Fruit fly (Drosophila melanogaster) whole organism, embryonic: ENCODE results near the gene Agpat4.

Source experiments
- Awh ChIP-seq: fragments of 200-800 bp; sonication (Bioruptor generic); IDR thresholded peaks from 2 replicates; pipeline ENCODE4, ENCODE4 v1.3.6; 2022; ENCODE audit warnings: missing biosample characterization, missing genetic modification characterization
- CG10321 ChIP-seq: fragments of 200-800 bp; sonication (Bioruptor generic); IDR thresholded peaks from 2 replicates; pipeline ENCODE4 v1.3.6; 2022; ENCODE audit warnings: missing biosample characterization, missing genetic modification characterization
- CG10543 ChIP-seq: fragments of 200-800 bp; sonication (Bioruptor generic); optimal IDR thresholded peaks from 3 replicates; lab custom pipeline; 2017; ENCODE audit warnings: missing biosample characterization, mild to moderate bottlenecking, missing genetic modification characterization, moderate library complexity
- CG10959 ChIP-seq: fragments of 200-800 bp; sonication (Bioruptor generic); IDR thresholded peaks from 2 replicates; pipeline ENCODE4 v1.3.6; 2022; ENCODE audit warnings: missing biosample characterization, missing genetic modification characterization
- CG11560 ChIP-seq: fragments of 200-800 bp; sonication (Bioruptor generic); IDR thresholded peaks from 3 replicates; pipeline ENCODE4 v1.3.6; 2022; ENCODE audit warnings: missing biosample characterization, missing genetic modification characterization
- CG13123 ChIP-seq: fragments of 200-800 bp; sonication (Bioruptor generic); optimal IDR thresholded peaks from 2 replicates; lab custom pipeline; 2016; ENCODE audit warnings: missing biosample characterization, missing genetic modification characterization
- CG15479 ChIP-seq: fragments of 200-800 bp; sonication (Bioruptor generic); optimal IDR thresholded peaks from 3 replicates; lab custom pipeline; 2019; ENCODE audit warnings: missing biosample characterization, mild to moderate bottlenecking, missing genetic modification characterization, moderate library complexity
- CG15601 ChIP-seq: fragments of 200-800 bp; sonication (Bioruptor generic); optimal IDR thresholded peaks from 3 replicates; lab custom pipeline; 2019; ENCODE audit warnings: missing biosample characterization, mild to moderate bottlenecking, missing genetic modification characterization, moderate library complexity
- CG17328 ChIP-seq: fragments of 200-800 bp; sonication (Bioruptor generic); IDR thresholded peaks from 2 replicates; pipeline ENCODE4 v1.3.6; 2022; ENCODE audit warnings: missing biosample characterization, missing genetic modification characterization
- CG2678 ChIP-seq: fragments of 200-800 bp; sonication (Bioruptor generic); optimal IDR thresholded peaks from 3 replicates; lab custom pipeline; 2019; ENCODE audit warnings: missing biosample characterization, mild to moderate bottlenecking, missing genetic modification characterization, moderate library complexity
- CG5245 ChIP-seq: fragments of 200-800 bp; sonication (Bioruptor generic); optimal IDR thresholded peaks from 3 replicates; lab custom pipeline; 2016; ENCODE audit warnings: missing biosample characterization, missing genetic modification characterization
- CG6813 ChIP-seq: fragments of 200-800 bp; sonication (Bioruptor generic); optimal IDR thresholded peaks from 2 replicates; lab custom pipeline; 2017; ENCODE audit warnings: missing biosample characterization, missing genetic modification characterization, mild to moderate bottlenecking, moderate library complexity, missing genetic modification reagents
- CG8359 ChIP-seq: fragments of 200-800 bp; sonication (Bioruptor generic); optimal IDR thresholded peaks from 2 replicates; lab custom pipeline; 2017; ENCODE audit warnings: missing biosample characterization, mild to moderate bottlenecking, missing genetic modification characterization, borderline replicate concordance
- CG8478 ChIP-seq: fragments of >200 bp; optimal IDR thresholded peaks from 2 replicates; lab custom pipeline; 2018
- Camta ChIP-seq: fragments of 200-800 bp; sonication (Bioruptor generic); optimal IDR thresholded peaks from 2 replicates; lab custom pipeline; 2016; ENCODE audit warnings: missing biosample characterization, missing genetic modification characterization
- Dp ChIP-seq: fragments of 200-800 bp; sonication (Bioruptor generic); optimal IDR thresholded peaks from 2 replicates; lab custom pipeline; 2018; ENCODE audit warnings: missing biosample characterization, mild to moderate bottlenecking, missing genetic modification characterization, moderate library complexity
- Kr ChIP-seq: fragments of 200-800 bp; sonication (Bioruptor generic); optimal IDR thresholded peaks from 2 replicates; lab custom pipeline; 2017; ENCODE audit warnings: missing biosample characterization, mild to moderate bottlenecking, missing genetic modification characterization
- Lim3 ChIP-seq: fragments of 200-800 bp; sonication (Bioruptor generic); IDR thresholded peaks from 2 replicates; pipeline ENCODE4 v1.3.6; 2022; ENCODE audit warnings: missing biosample characterization, missing genetic modification characterization
- MESR4 ChIP-seq: fragments of 200-800 bp; sonication (Bioruptor generic); optimal IDR thresholded peaks from 2 replicates; lab custom pipeline; 2018; ENCODE audit warnings: missing biosample characterization, mild to moderate bottlenecking, missing genetic modification characterization, moderate library complexity
- NK7.1 ChIP-seq: fragments of 200-800 bp; sonication (Bioruptor generic); optimal IDR thresholded peaks from 3 replicates; lab custom pipeline; 2016; ENCODE audit warnings: missing biosample characterization, missing genetic modification characterization
- Poxn ChIP-seq: fragments of 200-800 bp; sonication (Bioruptor generic); IDR thresholded peaks from 2 replicates; pipeline ENCODE4 v1.3.6; 2022; ENCODE audit warnings: missing biosample characterization, missing genetic modification characterization
- Sox100B ChIP-seq: fragments of 200-800 bp; sonication (Bioruptor generic); optimal IDR thresholded peaks from 3 replicates; lab custom pipeline; 2018; ENCODE audit warnings: missing biosample characterization, mild to moderate bottlenecking, missing genetic modification characterization
- Spps ChIP-seq: fragments of 200-800 bp; sonication (Bioruptor generic); optimal IDR thresholded peaks from 2 replicates; lab custom pipeline; 2018; ENCODE audit warnings: missing biosample characterization, mild to moderate bottlenecking, missing genetic modification characterization
- Sry-δ ChIP-seq: fragments of 200-800 bp; sonication (Bioruptor generic); optimal IDR thresholded peaks from 2 replicates; lab custom pipeline; 2016; ENCODE audit warnings: missing biosample characterization, missing genetic modification characterization
- Vsx1 ChIP-seq: fragments of 200-800 bp; sonication (Bioruptor generic); optimal IDR thresholded peaks from 2 replicates; lab custom pipeline; 2017; ENCODE audit warnings: missing biosample characterization, mild to moderate bottlenecking, missing genetic modification characterization, missing genetic modification reagents
- Xbp1 ChIP-seq: fragments of 200-800 bp; sonication (Bioruptor generic); optimal IDR thresholded peaks from 3 replicates; lab custom pipeline; 2016; ENCODE audit warnings: missing biosample characterization, mild to moderate bottlenecking, missing genetic modification characterization
- YL-1 ChIP-seq: fragments of 200-800 bp; sonication (Bioruptor generic); optimal IDR thresholded peaks from 3 replicates; lab custom pipeline; 2017; ENCODE audit warnings: missing biosample characterization, mild to moderate bottlenecking, missing genetic modification characterization
- ato ChIP-seq: fragments of 200-800 bp; sonication (Bioruptor generic); IDR thresholded peaks from 2 replicates; pipeline ENCODE4 v1.3.6; 2022; ENCODE audit warnings: missing biosample characterization, missing genetic modification characterization; ENCODE audit not compliant: partially characterized antibody
- bowl ChIP-seq: fragments of 200-800 bp; sonication (Bioruptor generic); IDR thresholded peaks from 2 replicates; pipeline ENCODE4 v1.3.6; 2022; ENCODE audit warnings: missing biosample characterization, missing genetic modification characterization
- cato ChIP-seq: fragments of 200-800 bp; sonication (Bioruptor generic); optimal IDR thresholded peaks from 2 replicates; lab custom pipeline; 2016; ENCODE audit warnings: missing biosample characterization, missing genetic modification characterization, borderline replicate concordance
- chm ChIP-seq: fragments of 200-800 bp; sonication (Bioruptor generic); IDR thresholded peaks from 2 replicates; pipeline ENCODE4 v1.3.6; 2022; ENCODE audit warnings: missing biosample characterization, missing genetic modification characterization
- chn ChIP-seq: fragments of 200-800 bp; sonication (Bioruptor generic); optimal IDR thresholded peaks from 2 replicates; lab custom pipeline; 2016; ENCODE audit warnings: missing biosample characterization, missing genetic modification characterization
- danr ChIP-seq: fragments of 200-800 bp; sonication (Bioruptor generic); IDR thresholded peaks from 2 replicates; pipeline ENCODE4 v1.3.6; 2022; ENCODE audit warnings: missing biosample characterization, missing genetic modification characterization
- dmrt11E ChIP-seq: fragments of 200-800 bp; sonication (Bioruptor generic); optimal IDR thresholded peaks from 3 replicates; lab custom pipeline; 2018; ENCODE audit warnings: missing biosample characterization, mild to moderate bottlenecking, missing genetic modification characterization, moderate library complexity
- fd102C ChIP-seq: fragments of 200-800 bp; sonication (Bioruptor generic); optimal IDR thresholded peaks from 2 replicates; lab custom pipeline; 2018; ENCODE audit warnings: missing biosample characterization, mild to moderate bottlenecking, missing genetic modification characterization, moderate library complexity
- ftz-f1 ChIP-seq: fragments of 200-800 bp; sonication (Bioruptor generic); optimal IDR thresholded peaks from 2 replicates; lab custom pipeline; 2016; ENCODE audit warnings: missing biosample characterization, missing genetic modification characterization
- gce ChIP-seq: fragments of 200-800 bp; sonication (Bioruptor generic); IDR thresholded peaks from 3 replicates; pipeline ENCODE4 v1.3.6; 2022; ENCODE audit warnings: missing biosample characterization, missing genetic modification characterization
- gcm ChIP-seq: fragments of 200-800 bp; sonication (Bioruptor generic); optimal IDR thresholded peaks from 2 replicates; lab custom pipeline; 2019; ENCODE audit warnings: missing biosample characterization, mild to moderate bottlenecking, missing genetic modification characterization, moderate library complexity
- gem ChIP-seq: fragments of 200-800 bp; sonication (Bioruptor generic); optimal IDR thresholded peaks from 2 replicates; lab custom pipeline; 2019; ENCODE audit warnings: missing biosample characterization, mild to moderate bottlenecking, missing genetic modification characterization, moderate library complexity
- grn ChIP-seq: fragments of 200-800 bp; sonication (Bioruptor generic); optimal IDR thresholded peaks from 3 replicates; lab custom pipeline; 2017; ENCODE audit warnings: missing biosample characterization, missing genetic modification characterization
- ind ChIP-seq: fragments of 200-800 bp; sonication (Bioruptor generic); optimal IDR thresholded peaks from 3 replicates; lab custom pipeline; 2016; ENCODE audit warnings: missing biosample characterization, missing genetic modification characterization
- kni ChIP-seq: fragments of 200-800 bp; sonication (Bioruptor generic); optimal IDR thresholded peaks from 3 replicates; lab custom pipeline; 2017; ENCODE audit warnings: mild to moderate bottlenecking, missing biosample characterization, missing genetic modification reagents, missing genetic modification characterization
- lab ChIP-seq: fragments of 200-800 bp; sonication (Bioruptor generic); optimal IDR thresholded peaks from 3 replicates; lab custom pipeline; 2017; ENCODE audit warnings: missing biosample characterization, missing genetic modification characterization, mild to moderate bottlenecking, moderate library complexity, missing genetic modification reagents
- lilli ChIP-seq: fragments of 200-800 bp; sonication (Bioruptor generic); optimal IDR thresholded peaks from 3 replicates; lab custom pipeline; 2016; ENCODE audit warnings: missing biosample characterization, missing genetic modification characterization
- pfk ChIP-seq: fragments of 200-800 bp; sonication (Bioruptor generic); optimal IDR thresholded peaks from 2 replicates; lab custom pipeline; 2018; ENCODE audit warnings: missing biosample characterization, mild to moderate bottlenecking, missing genetic modification characterization, moderate library complexity
- ttk ChIP-seq: fragments of 200-800 bp; sonication (Bioruptor generic); IDR thresholded peaks from 2 replicates; pipeline ENCODE4 v2.1.2; 2022; ENCODE audit warnings: missing biosample characterization, missing genetic modification characterization
- zen ChIP-seq: fragments of 200-800 bp; sonication (Bioruptor generic); optimal IDR thresholded peaks from 3 replicates; lab custom pipeline; 2018; ENCODE audit warnings: missing biosample characterization, mild to moderate bottlenecking, missing genetic modification characterization, moderate library complexity
- zf30C ChIP-seq: fragments of 200-800 bp; sonication (Bioruptor generic); optimal IDR thresholded peaks from 3 replicates; lab custom pipeline; 2018; ENCODE audit warnings: missing biosample characterization, mild to moderate bottlenecking, missing genetic modification characterization

Gene Agpat4

DNA sequence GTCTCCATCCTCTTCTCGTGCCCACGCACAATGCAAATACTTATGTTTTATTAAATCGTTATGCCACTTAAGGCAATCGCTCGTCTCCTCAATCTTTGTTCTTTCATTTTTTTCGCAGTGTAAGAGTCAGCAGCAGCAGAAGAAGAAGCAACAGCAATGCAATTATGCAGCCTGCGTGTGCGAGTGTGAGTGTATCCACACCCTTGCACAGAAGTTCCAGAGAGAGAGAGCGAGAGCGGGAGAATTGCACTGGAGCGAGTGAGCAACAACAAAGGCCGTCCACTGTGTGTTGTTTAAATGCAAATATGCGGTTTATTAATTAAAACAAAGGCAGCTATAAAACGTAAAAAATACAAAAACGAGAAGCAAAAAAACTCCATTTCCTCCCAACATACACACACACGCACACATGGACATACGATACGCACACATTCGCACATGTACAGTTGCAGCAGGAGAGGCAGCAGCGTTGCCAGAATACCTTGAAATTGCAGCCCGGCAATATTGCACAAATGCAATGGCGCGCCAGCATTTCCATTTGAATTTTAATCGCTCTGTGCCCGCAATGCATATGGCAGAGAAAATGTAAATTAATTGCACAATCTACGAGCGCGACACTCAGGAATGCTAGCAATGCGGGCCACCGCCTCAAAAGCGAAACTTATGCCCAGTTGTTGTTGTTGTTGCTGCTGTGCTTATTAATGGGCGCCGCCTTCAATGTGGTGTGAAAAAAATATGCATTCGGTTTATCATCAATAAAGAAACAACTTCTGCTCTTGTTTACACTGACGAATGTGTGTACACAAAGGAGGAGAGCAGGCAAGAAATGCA lies 27.5 kb upstream of the Agpat4 start (continued):
- TF ChIP-seq CG15479 (peak; percentile 89), Sox100B (GFP tag; lab: Kevin White, UChicago) (peak; percentile 18), lilli (no peak), CG10959 (peak; percentile 70; the same call in 1 of the 2 replicates), CG8359 (GFP tag; lab: Kevin White, UChicago) (peak; percentile 14), Vsx1 (GFP tag; lab: Kevin White, UChicago) (peak; percentile 52), grn (GFP tag; lab: Kevin White, UChicago) (no peak), CG13123 (GFP tag; lab: Kevin White, UChicago) (peak; percentile 31), gem (tag; lab: Kevin White, UChicago) (peak; percentile 28), gce (GFP tag; lab: Robert Waterston, UW) (0 out of 3 replicates have a peak, but pooled peaks have one; percentile 17), Sry-δ (peak; percentile 17), CG5245 (peak; percentile 32), CG11560 (tag; lab: Robert Waterston, UW) (no peak), Dp (peak; percentile 57), YL-1 (GFP tag; lab: Kevin White, UChicago) (peak; percentile 32), cato (GFP tag; lab: Kevin White, UChicago) (peak; percentile 10), Camta (GFP tag; lab: Kevin White, UChicago) (peak; percentile 41), CG10321 (no peak), chm (GFP tag; lab: Robert Waterston, UW) (peak; percentile 78; the same call in 1 of the 2 replicates), Spps (tag; lab: Kevin White, UChicago) (peak; percentile 57), chn (GFP tag; lab: Kevin White, UChicago) (peak; percentile 24), lab (GFP tag; lab: Kevin White, UChicago) (no peak), CG8478 (peak; percentile 2), CG17328 (GFP tag; lab: Robert Waterston, UW) (0 out of 2 replicates have a peak, but pooled peaks have one; percentile 27), NK7.1 (GFP tag; lab: Kevin White, UChicago) (peak; percentile 43), Xbp1 (GFP tag; lab: Kevin White, UChicago) (no peak), CG6813 (peak; percentile 70), CG2678 (tag; lab: Kevin White, UChicago) (peak; percentile 25), Awh (GFP tag; lab: Robert Waterston, UW) (peak; percentile 48; the same call in 1 of the 2 replicates), CG10543 (GFP tag; lab: Kevin White, UChicago) (peak; percentile 40), MESR4 (GFP tag; lab: Kevin White, UChicago) (no peak), ftz-f1 (GFP tag; lab: Kevin White, UChicago) (no peak), zf30C (GFP tag; lab: Kevin White, UChicago) (peak; percentile 93)

DNA sequence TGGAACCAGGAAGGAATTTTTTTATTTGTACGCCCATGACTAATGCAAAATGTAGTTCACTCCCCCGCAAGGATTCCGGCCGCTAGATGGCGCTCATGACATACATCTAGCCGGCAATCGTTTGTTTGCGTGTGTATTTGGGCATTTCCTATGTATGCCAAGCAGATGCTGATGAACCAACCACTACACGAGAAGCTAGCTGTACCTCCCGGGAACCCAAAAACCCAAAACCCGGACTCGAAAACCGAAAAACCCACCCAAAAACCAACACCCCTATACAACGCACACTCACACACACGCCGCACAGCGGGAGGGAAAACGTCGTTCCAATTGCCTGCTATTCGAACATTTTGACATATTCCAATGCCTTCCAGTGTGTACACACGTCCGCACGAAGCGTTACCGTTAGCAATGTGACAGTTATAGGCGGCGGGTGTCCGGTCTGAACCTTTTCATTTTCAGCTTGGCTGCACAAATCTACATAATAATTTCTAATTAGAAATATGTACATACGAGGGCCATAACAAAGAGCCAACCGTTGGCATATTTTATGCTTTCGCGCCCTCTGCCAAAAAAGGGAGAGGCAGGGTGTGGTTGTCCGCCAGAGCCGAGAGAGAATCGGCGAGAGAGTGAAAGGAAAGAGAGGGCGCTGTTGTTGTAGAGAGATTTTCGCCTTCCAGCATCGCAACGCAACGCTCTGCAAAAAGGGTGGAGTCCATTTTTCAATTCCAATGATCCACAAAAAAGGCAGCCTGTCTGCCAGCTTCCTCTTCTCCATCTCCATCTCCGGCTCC lies 26.6 kb upstream of the Agpat4 start:
- TF ChIP-seq Poxn (GFP tag; lab: Robert Waterston, UW) (no peak), Lim3 (GFP tag; lab: Robert Waterston, UW) (no peak), bowl (GFP tag; lab: Robert Waterston, UW) (no peak), kni (GFP tag; lab: Kevin White, UChicago) (peak; percentile 89), pfk (GFP tag; lab: Kevin White, UChicago) (no peak), ato (GFP tag; lab: Robert Waterston, UW) (no peak), ind (GFP tag; lab: Kevin White, UChicago) (no peak), danr (no peak), Kr (GFP tag; lab: Kevin White, UChicago) (peak; percentile 1), CG15601 (tag; lab: Kevin White, UChicago) (no peak), fd102C (no peak), ttk (GFP tag; lab: Robert Waterston, UW) (no peak), zen (tag; lab: Kevin White, UChicago) (no peak), gcm (GFP tag; lab: Kevin White, UChicago) (peak; percentile 34), dmrt11E (tag; lab: Kevin White, UChicago) (no peak)
